Worm (Caenorhabditis elegans) whole organism, L1 larva: ENCODE results near the gene clc-13.
A peak's percentile ranks its signal among the peaks of the same experiment; 100 is the strongest.

Experiments used
- ama-1 ChIP-seq: fragments of 150-350 bp; optimal IDR thresholded peaks from 2 replicates; lab custom pipeline; 2014
- ceh-8 ChIP-seq: fragments of 200-800 bp; sonication (Bioruptor generic); optimal IDR thresholded peaks from 2 replicates; lab custom pipeline; 2018; ENCODE audit warnings: mild to moderate bottlenecking, missing genetic modification characterization, moderate library complexity, missing compliant biosample characterization
- ceh-82 ChIP-seq, 3 experiments: fragments of 150-350 bp in 1 of 3; sonication (generic microtip) in 2 of 3; optimal IDR thresholded peaks; 2 replicates each; lab custom pipeline; 2014 to 2017; ENCODE audit warnings: missing biosample characterization in 3 of 3, missing genetic modification characterization in 3 of 3
- ceh-88 ChIP-seq: fragments of 200-800 bp; sonication (Bioruptor generic); IDR thresholded peaks from 2 replicates; pipeline ENCODE4 v1.3.6; 2022; ENCODE audit warnings: missing genetic modification characterization, missing compliant biosample characterization
- ces-1 ChIP-seq: fragments of 150-350 bp; optimal IDR thresholded peaks from 2 replicates; lab custom pipeline; 2014; ENCODE audit warnings: missing biosample characterization, missing genetic modification reagents, missing genetic modification characterization
- dpl-1 ChIP-seq, 3 experiments: fragments of 150-350 bp in 2 of 3; sonication (generic microtip) in 1 of 3; optimal IDR thresholded peaks; 2 replicates each; lab custom pipeline; 2014 to 2017; ENCODE audit warnings: missing biosample characterization in 3 of 3, missing genetic modification characterization in 3 of 3, missing genetic modification reagents in 3 of 3
- efl-1 ChIP-seq, 4 experiments: fragments of 150-350 bp; optimal IDR thresholded peaks in 3 of 4; peaks in 1 of 4; 1 replicate in 1 of 4; 2 replicates in 3 of 4; lab custom pipeline; 2014; ENCODE audit warnings: missing biosample characterization in 2 of 4, missing genetic modification characterization in 2 of 4, missing genetic modification reagents in 2 of 4
- egl-13 ChIP-seq: sonication (generic microtip); optimal IDR thresholded peaks from 2 replicates; lab custom pipeline; 2016; ENCODE audit warnings: missing genotype, missing genetic modification reagents, missing genetic modification characterization, missing compliant biosample characterization
- elt-2 ChIP-seq: sonication (generic microtip); optimal IDR thresholded peaks from 2 replicates; lab custom pipeline; 2016; ENCODE audit warnings: missing genetic modification characterization, mild to moderate bottlenecking, inconsistent platforms, missing compliant biosample characterization, missing genetic modification reagents
- elt-3 ChIP-seq, 6 experiments: fragments of 150-350 bp in 1 of 6; sonication (generic microtip); optimal IDR thresholded peaks; 2 replicates each; lab custom pipeline; 2017 to 2018; ENCODE audit warnings: missing biosample characterization in 6 of 6, missing genetic modification characterization in 6 of 6, inconsistent platforms in 1 of 6
- ets-5 ChIP-seq: fragments of 200-800 bp; sonication (Bioruptor generic); IDR thresholded peaks from 2 replicates; pipeline ENCODE4 v1.3.6; 2022; ENCODE audit warnings: missing genetic modification characterization, missing compliant biosample characterization
- fkh-10 ChIP-seq: sonication (generic microtip); optimal IDR thresholded peaks from 2 replicates; lab custom pipeline; 2017; ENCODE audit warnings: missing biosample characterization, missing genetic modification reagents, missing genetic modification characterization
- fkh-8 ChIP-seq: sonication (generic microtip); optimal IDR thresholded peaks from 2 replicates; lab custom pipeline; 2016; ENCODE audit warnings: mild to moderate bottlenecking, missing genetic modification characterization, missing compliant biosample characterization
- fos-1 ChIP-seq: fragments of 150-350 bp; optimal IDR thresholded peaks from 2 replicates; lab custom pipeline; 2014; ENCODE audit warnings: missing biosample characterization, missing genetic modification characterization
- grh-1 ChIP-seq: fragments of 200-800 bp; sonication (Bioruptor generic); IDR thresholded peaks from 2 replicates; pipeline ENCODE4 v1.3.6; 2022; ENCODE audit warnings: missing genetic modification reagents, missing genetic modification characterization, missing compliant biosample characterization
- hlh-17 ChIP-seq: fragments of 200-800 bp; sonication (Bioruptor generic); optimal IDR thresholded peaks from 2 replicates; lab custom pipeline; 2018; ENCODE audit warnings: missing genetic modification characterization, mild to moderate bottlenecking, missing compliant biosample characterization, moderate library complexity, borderline replicate concordance
- hlh-4 ChIP-seq: sonication (generic microtip); optimal IDR thresholded peaks from 2 replicates; lab custom pipeline; 2016; ENCODE audit warnings: mild to moderate bottlenecking, missing genetic modification characterization, missing compliant biosample characterization
- hpl-2 ChIP-seq: fragments of 150-350 bp; optimal IDR thresholded peaks from 2 replicates; lab custom pipeline; 2014; ENCODE audit warnings: missing biosample characterization, missing genetic modification reagents, missing genetic modification characterization
- isw-1 ChIP-seq: fragments of 200-800 bp; sonication (Bioruptor generic); IDR thresholded peaks from 2 replicates; pipeline ENCODE4 v1.3.6; 2022; ENCODE audit warnings: missing genetic modification characterization, missing compliant biosample characterization
- jun-1 ChIP-seq: fragments of 150-350 bp; optimal IDR thresholded peaks from 2 replicates; lab custom pipeline; 2014; ENCODE audit warnings: missing biosample characterization, missing genetic modification reagents, missing genetic modification characterization
- lin-13 ChIP-seq: fragments of 150-350 bp; optimal IDR thresholded peaks from 2 replicates; lab custom pipeline; 2014; ENCODE audit warnings: missing biosample characterization, missing genetic modification reagents, missing genetic modification characterization
- lin-15B ChIP-seq: fragments of 150-350 bp; sonication (generic microtip); optimal IDR thresholded peaks from 3 replicates; lab custom pipeline; 2014; ENCODE audit warnings: missing biosample characterization, missing genetic modification characterization
- lin-35 ChIP-seq, 2 experiments: fragments of 150-350 bp; optimal IDR thresholded peaks; 2 replicates each; lab custom pipeline; 2014; ENCODE audit warnings: missing biosample characterization in 2 of 2, missing genetic modification characterization in 2 of 2, missing genetic modification reagents in 2 of 2
- mab-9 ChIP-seq: fragments of 200-800 bp; sonication (Bioruptor generic); IDR thresholded peaks from 2 replicates; pipeline ENCODE4 v1.3.6; 2022; ENCODE audit warnings: missing genetic modification reagents, missing genetic modification characterization, missing compliant biosample characterization
- mef-2 ChIP-seq: fragments of 150-350 bp; optimal IDR thresholded peaks from 2 replicates; lab custom pipeline; 2014; ENCODE audit warnings: missing biosample characterization, missing genetic modification characterization
- nhr-12 ChIP-seq: sonication (generic microtip); optimal IDR thresholded peaks from 2 replicates; lab custom pipeline; 2017; ENCODE audit warnings: missing biosample characterization, missing genetic modification characterization
- nhr-28 ChIP-seq: fragments of 150-350 bp; optimal IDR thresholded peaks from 2 replicates; lab custom pipeline; 2014; ENCODE audit warnings: missing biosample characterization, missing genetic modification characterization
- nhr-47 ChIP-seq: sonication (generic microtip); optimal IDR thresholded peaks from 2 replicates; lab custom pipeline; 2016; ENCODE audit warnings: mild to moderate bottlenecking, missing genetic modification characterization, moderate library complexity, missing compliant biosample characterization
- nhr-71 ChIP-seq: sonication (generic microtip); optimal IDR thresholded peaks from 2 replicates; lab custom pipeline; 2016; ENCODE audit warnings: mild to moderate bottlenecking, missing genetic modification characterization, moderate library complexity, missing compliant biosample characterization
- nhr-76 ChIP-seq: sonication (generic microtip); optimal IDR thresholded peaks from 2 replicates; lab custom pipeline; 2017; ENCODE audit warnings: missing biosample characterization, missing genetic modification characterization
- rnt-1 ChIP-seq: sonication (generic microtip); optimal IDR thresholded peaks from 2 replicates; lab custom pipeline; 2016; ENCODE audit warnings: mild to moderate bottlenecking, missing genetic modification characterization, moderate library complexity, missing compliant biosample characterization
- snpc-4 ChIP-seq: fragments of 150-350 bp; optimal IDR thresholded peaks from 2 replicates; lab custom pipeline; 2014; ENCODE audit warnings: missing biosample characterization, missing genetic modification characterization
- snu-23 ChIP-seq: sonication (generic microtip); optimal IDR thresholded peaks from 2 replicates; lab custom pipeline; 2016; ENCODE audit warnings: missing genetic modification characterization, missing compliant biosample characterization
- sox-4 ChIP-seq: sonication (generic microtip); optimal IDR thresholded peaks from 2 replicates; lab custom pipeline; 2016; ENCODE audit warnings: missing genetic modification characterization, missing compliant biosample characterization
- sptf-1 ChIP-seq: fragments of 150-350 bp; optimal IDR thresholded peaks from 2 replicates; lab custom pipeline; 2014; ENCODE audit warnings: missing biosample characterization, missing genetic modification characterization
- tlp-1 ChIP-seq: fragments of 150-350 bp; optimal IDR thresholded peaks from 2 replicates; lab custom pipeline; 2014; ENCODE audit warnings: missing biosample characterization, missing genetic modification characterization
- unc-130 ChIP-seq: fragments of 150-350 bp; optimal IDR thresholded peaks from 2 replicates; lab custom pipeline; 2017; ENCODE audit warnings: missing biosample characterization, missing genetic modification characterization, inconsistent platforms
- unc-30 ChIP-seq: sonication (generic microtip); optimal IDR thresholded peaks from 2 replicates; lab custom pipeline; 2017; ENCODE audit warnings: missing biosample characterization, missing genetic modification characterization
- unc-86 ChIP-seq: sonication (generic microtip); optimal IDR thresholded peaks from 2 replicates; lab custom pipeline; 2016; ENCODE audit warnings: missing genetic modification characterization, missing compliant biosample characterization
- unc-98 ChIP-seq: fragments of 200-800 bp; sonication (Bioruptor generic); IDR thresholded peaks from 2 replicates; pipeline ENCODE4 v1.3.6; 2022; ENCODE audit warnings: missing genetic modification characterization, missing compliant biosample characterization

clc-13 gene

ce11 chrV:17030430-17030829, 16.2 kb downstream of the clc-13 start:
- TF ChIP-seq fkh-8 (tag; lab: Kevin White, UChicago) (peak; percentile 3), ceh-8 (no peak), ces-1 (GFP tag; lab: Kevin White, UChicago) (no peak), ama-1 (lab: Kevin White, UChicago) (no peak), fos-1 (tag; lab: Kevin White, UChicago) (no peak), ets-5 (GFP tag; lab: Robert Waterston, UW) (no peak), hlh-4 (tag; lab: Kevin White, UChicago) (peak; percentile 98), sox-4 (tag; lab: Kevin White, UChicago) (no peak), unc-30 (tag; lab: Kevin White, UChicago) (no peak)
- TF ChIP-seq, all 84 proteins: peak for 2

ce11 chrV:17035850-17036249, 21.6 kb downstream of the clc-13 start, which contains the start of gene srz-94:
Gene srz-94 (minus strand): TSS chrV:17035950.
- TF ChIP-seq snpc-4 (tag; lab: Kevin White, UChicago): no peak
- no peak for TF ChIP-seq nhr-71 (tag; lab: Kevin White, UChicago)
- no peak for TF ChIP-seq snu-23 (GFP tag; lab: Kevin White, UChicago)
- TF ChIP-seq sox-4 (tag; lab: Kevin White, UChicago): no peak
- no peak for TF ChIP-seq dpl-1 (GFP tag; optimal IDR thresholded peaks at IDR 0.05; lab: Kevin White, UChicago)
- no peak for TF ChIP-seq jun-1 (tag; lab: Kevin White, UChicago)
- TF ChIP-seq unc-98: no peak
- TF ChIP-seq lin-35 (GFP tag; optimal IDR thresholded peaks at IDR 0.05; lab: Kevin White, UChicago): no peak
- TF ChIP-seq unc-130 (tag; lab: Kevin White, UChicago): no peak
- TF ChIP-seq sptf-1 (tag; lab: Kevin White, UChicago): no peak
- TF ChIP-seq ceh-82 (tag; optimal IDR thresholded peaks at IDR 0.05; lab: Kevin White, UChicago): no peak

- TF ChIP-seq efl-1 (optimal IDR thresholded peaks at IDR 0.05; lab: Kevin White, UChicago) (no peak), efl-1 (GFP tag; optimal IDR thresholded peaks at IDR 0.05 in 1 of 2; lab: Kevin White, UChicago) (peak in 1 of 2 experiments; percentile 44), unc-130 (tag; lab: Kevin White, UChicago) (no peak)
Observed at ce11 chrV:17042263-17042662, 28.1 kb downstream of the clc-13 start, which contains the start of gene hpo-33. Gene hpo-33 (plus strand): TSS chrV:17042563.

ce11 chrV:17044500-17044899, 30.3 kb downstream of the clc-13 start, which contains the start of gene F28B1.2:
Gene F28B1.2 (plus strand): TSS chrV:17044800.
- TF ChIP-seq efl-1 (optimal IDR thresholded peaks at IDR 0.05; lab: Kevin White, UChicago) (no peak), efl-1 (GFP tag; optimal IDR thresholded peaks at IDR 0.05 in 1 of 2; lab: Kevin White, UChicago) (peak in 1 of 2 experiments; percentile 48), mab-9 (GFP tag; lab: Robert Waterston, UW) (no peak)

- TF ChIP-seq unc-86: no peak
- TF ChIP-seq nhr-28 (tag; lab: Kevin White, UChicago): no peak
- TF ChIP-seq rnt-1 (tag; lab: Kevin White, UChicago): no peak
- TF ChIP-seq hpl-2 (GFP tag; lab: Kevin White, UChicago): no peak
- no peak for TF ChIP-seq dpl-1 (GFP tag; optimal IDR thresholded peaks at IDR 0.05; lab: Kevin White, UChicago)
- TF ChIP-seq lin-13 (GFP tag; lab: Kevin White, UChicago): no peak
- TF ChIP-seq ama-1 (lab: Kevin White, UChicago): no peak
- no peak for TF ChIP-seq ceh-82 (tag; optimal IDR thresholded peaks at IDR 0.05; lab: Kevin White, UChicago)
- TF ChIP-seq isw-1 (GFP tag; lab: Robert Waterston, UW): no peak
- TF ChIP-seq fos-1 (tag; lab: Kevin White, UChicago): no peak
- no peak for TF ChIP-seq lin-15B
- TF ChIP-seq nhr-12 (tag; lab: Kevin White, UChicago): no peak
- TF ChIP-seq fkh-10 (GFP tag; lab: Kevin White, UChicago): no peak
- no peak for TF ChIP-seq unc-130 (tag; lab: Kevin White, UChicago)
- no peak for TF ChIP-seq ceh-88 (GFP tag; lab: Robert Waterston, UW)
Observed at ce11 chrV:17059987-17060386, 45.8 kb downstream of the clc-13 start, which contains the start of gene sri-66. Gene sri-66 (plus strand): TSS chrV:17060287.

- TF ChIP-seq elt-3 (tag; optimal IDR thresholded peaks at IDR 0.05; lab: Kevin White, UChicago): no peak
- no peak for TF ChIP-seq jun-1 (tag; lab: Kevin White, UChicago)
- no peak for TF ChIP-seq lin-15B
- no peak for TF ChIP-seq nhr-47
- no peak for TF ChIP-seq isw-1 (GFP tag; lab: Robert Waterston, UW)
- TF ChIP-seq unc-130 (tag; lab: Kevin White, UChicago): no peak
- no peak for TF ChIP-seq ama-1 (lab: Kevin White, UChicago)
- TF ChIP-seq mab-9 (GFP tag; lab: Robert Waterston, UW): no peak
- TF ChIP-seq tlp-1: no peak
- TF ChIP-seq ces-1 (GFP tag; lab: Kevin White, UChicago): no peak
- TF ChIP-seq egl-13: no peak
- TF ChIP-seq nhr-76: no peak
- TF ChIP-seq unc-98: no peak
- TF ChIP-seq lin-35 (GFP tag; optimal IDR thresholded peaks at IDR 0.05; lab: Kevin White, UChicago): no peak
- no peak for TF ChIP-seq elt-2 (tag; lab: Kevin White, UChicago)
- no peak for TF ChIP-seq hlh-17
- no peak for TF ChIP-seq mef-2 (tag; lab: Kevin White, UChicago)
- TF ChIP-seq grh-1 (GFP tag; lab: Robert Waterston, UW): no peak
Observed at ce11 chrV:17061585-17061984, 47.4 kb downstream of the clc-13 start, which contains the start of gene F28B1.9. Gene F28B1.9 (plus strand): TSS chrV:17061885.
